Worm (Caenorhabditis elegans) whole organism, young adult: Measurements from ENCODE around the gene srx-114.

ENCODE experiments used
- F37B4.10 ChIP-seq: fragments of 200-800 bp; sonication (Bioruptor generic); IDR thresholded peaks from 2 replicates; pipeline ENCODE4 v1.3.6; 2022; ENCODE audit warnings: missing genetic modification characterization, missing compliant biosample characterization
- let-526 ChIP-seq: fragments of 200-800 bp; sonication (Bioruptor generic); IDR thresholded peaks from 2 replicates; pipeline ENCODE4 v1.3.6; 2022; ENCODE audit warnings: missing genetic modification reagents, missing genetic modification characterization, missing compliant biosample characterization
- lsy-27 ChIP-seq: sonication (generic microtip); optimal IDR thresholded peaks from 2 replicates; lab custom pipeline; 2017; ENCODE audit warnings: missing genetic modification characterization, mild to moderate bottlenecking, missing compliant biosample characterization, antibody characterized with exemption, missing genotype, borderline replicate concordance; ENCODE audit not compliant: insufficient read depth
- unc-62 ChIP-seq: fragments of 150-350 bp; optimal IDR thresholded peaks from 2 replicates; lab custom pipeline; 2014; ENCODE audit warnings: missing biosample characterization, missing genetic modification reagents, missing genetic modification characterization

ce11 chrII:5412467-5412866, 20.5 kb downstream of the srx-114 start, which contains the start of the genes EEED8.13 and EEED8.18:
- TF ChIP-seq F37B4.10 (GFP tag; lab: Robert Waterston, UW) (no peak), let-526 (GFP tag; lab: Robert Waterston, UW) (no peak), lsy-27 (tag; lab: Kevin White, UChicago) (no peak), unc-62 (no peak)
